Fruit fly (Drosophila melanogaster): ENCODE measurements around the gene MED30.

MED30 gene

DNA sequence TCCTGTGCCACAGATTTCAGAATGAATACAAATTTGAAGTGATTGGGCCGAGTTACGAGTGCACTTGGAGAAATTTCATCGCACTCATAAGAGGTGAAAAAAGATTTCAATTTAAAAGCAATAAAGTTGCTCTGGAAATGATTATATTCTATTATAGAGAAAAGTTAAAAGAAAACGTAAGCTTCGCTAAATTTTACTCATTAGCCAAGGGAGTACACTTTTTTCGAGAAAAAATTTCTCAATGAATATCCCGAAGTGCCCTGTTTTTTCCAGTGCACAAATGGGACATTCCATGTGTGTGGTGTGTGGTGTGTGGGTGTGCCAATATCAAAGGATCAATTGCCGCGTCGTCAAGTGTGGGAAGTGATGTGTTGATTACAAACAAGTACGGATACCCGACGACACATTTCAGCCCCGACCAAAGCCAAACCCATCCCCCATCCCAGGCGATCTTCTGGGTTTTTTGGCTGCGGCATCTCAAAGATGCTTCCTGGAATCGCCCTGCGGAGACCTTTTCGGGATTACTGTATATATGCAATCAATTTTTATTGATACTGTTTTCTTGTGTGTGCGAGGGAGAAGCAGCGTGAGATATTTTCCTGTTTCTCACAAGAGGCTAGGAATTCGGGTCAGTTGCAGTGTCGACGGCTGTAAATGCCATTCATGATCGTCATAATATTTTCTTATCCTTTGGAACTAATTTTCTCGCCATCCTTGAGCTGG, 40.1 kb downstream of the MED30 start (continued):
- TF ChIP-seq CkIIα-i1 (GFP tag; IDR thresholded peaks at IDR 0.05) (no peak), CG10366 (GFP tag; IDR thresholded peaks at IDR 0.05) (no peak), Lhr (GFP tag; optimal IDR thresholded peaks at IDR 0.05) (peak; percentile 11), Fer1 (GFP tag; optimal IDR thresholded peaks at IDR 0.05) (no peak), cato (GFP tag; optimal IDR thresholded peaks at IDR 0.05; ENCODE audit: borderline replicate concordance) (no peak), CG13296 (GFP tag; optimal IDR thresholded peaks at IDR 0.05) (no peak), ara (GFP tag; IDR thresholded peaks at IDR 0.05) (peak; percentile 74), sob (GFP tag; IDR thresholded peaks at IDR 0.05) (no peak), CG1603 (tag; optimal IDR thresholded peaks at IDR 0.05) (peak; percentile 20), prd (optimal IDR thresholded peaks at IDR 0.05) (no peak), prd (GFP tag; IDR thresholded peaks at IDR 0.05) (peak; percentile 88), Ptx1 (GFP tag; IDR thresholded peaks at IDR 0.05) (peak; percentile 56), chn (GFP tag; optimal IDR thresholded peaks at IDR 0.05) (peak; percentile 40), CG32772 (GFP tag; IDR thresholded peaks at IDR 0.05) (no peak), Mrtf (GFP tag; IDR thresholded peaks at IDR 0.05) (no peak), pfk (GFP tag; optimal IDR thresholded peaks at IDR 0.05) (no peak), CG7928 (GFP tag; optimal IDR thresholded peaks at IDR 0.05) (no peak), pzg (GFP tag; optimal IDR thresholded peaks at IDR 0.05) (no peak), ttk (GFP tag; IDR thresholded peaks at IDR 0.05) (no peak), kah (GFP tag; optimal IDR thresholded peaks at IDR 0.05) (no peak), CG18599 (GFP tag; optimal IDR thresholded peaks at IDR 0.05) (no peak), exex (tag; optimal IDR thresholded peaks at IDR 0.05) (no peak), Aef1 (GFP tag; IDR thresholded peaks at IDR 0.05) (no peak), CG14860 (GFP tag; IDR thresholded peaks at IDR 0.05; ENCODE audit: partially characterized antibody) (no peak), gcm2 (GFP tag; optimal IDR thresholded peaks at IDR 0.05) (no peak), tx (GFP tag; optimal IDR thresholded peaks at IDR 0.05) (no peak), Ets97D (GFP tag; optimal IDR thresholded peaks at IDR 0.05) (no peak), Dp (GFP tag; optimal IDR thresholded peaks at IDR 0.05) (no peak), CG2678 (tag; optimal IDR thresholded peaks at IDR 0.05) (peak; percentile 43), CG30020 (tag; optimal IDR thresholded peaks at IDR 0.05) (no peak), Atf6 (GFP tag; IDR thresholded peaks at IDR 0.05) (no peak), D (optimal IDR thresholded peaks at IDR 0.05) (peak; percentile 11), D (GFP tag; optimal IDR thresholded peaks at IDR 0.05) (peak; percentile 26), Bdp1 (GFP tag; optimal IDR thresholded peaks at IDR 0.05) (peak; percentile 22), CG16779 (GFP tag; IDR thresholded peaks at IDR 0.05) (no peak), sna (GFP tag; IDR thresholded peaks at IDR 0.05; ENCODE audit: partially characterized antibody) (no peak), stc (GFP tag; IDR thresholded peaks at IDR 0.05) (0 out of 2 replicates have a peak, but pooled peaks have one; percentile 6), CG34376 (GFP tag; optimal IDR thresholded peaks at IDR 0.05) (no peak), CG7987 (GFP tag; optimal IDR thresholded peaks at IDR 0.05) (no peak), Dek (tag; optimal IDR thresholded peaks at IDR 0.05) (no peak), slou (GFP tag; optimal IDR thresholded peaks at IDR 0.05) (no peak), emc (GFP tag; optimal IDR thresholded peaks at IDR 0.05) (no peak), wdn (GFP tag; IDR thresholded peaks at IDR 0.05) (no peak), CG4282 (GFP tag; optimal IDR thresholded peaks at IDR 0.05) (no peak), Sry-δ (GFP tag; optimal IDR thresholded peaks at IDR 0.05) (no peak), Nf-YC (tag; optimal IDR thresholded peaks at IDR 0.05) (no peak), Xrp1 (GFP tag; IDR thresholded peaks at IDR 0.05) (peak; percentile 85), Scr (GFP tag; IDR thresholded peaks at IDR 0.05; ENCODE audit: partially characterized antibody) (no peak), MTF-1 (GFP tag; optimal IDR thresholded peaks at IDR 0.05; ENCODE audit: borderline replicate concordance) (peak; percentile 35), Rx (GFP tag; IDR thresholded peaks at IDR 0.05) (0 out of 2 replicates have a peak, but pooled peaks have one; percentile 15), phol (tag; optimal IDR thresholded peaks at IDR 0.05) (peak; percentile 76)

Measured in whole organism, embryonic.